Worm (Caenorhabditis elegans) whole organism, young adult: ENCODE results near the gene srg-21.

ENCODE experiments used
- B0019.2 ChIP-seq: fragments of 200-800 bp; sonication (Bioruptor generic); conservative IDR thresholded peaks from 2 replicates; pipeline ENCODE4 v1.3.6; 2022; ENCODE audit warnings: missing genetic modification reagents, missing genetic modification characterization, missing compliant biosample characterization
- F22D6.2 ChIP-seq: sonication (generic microtip); optimal IDR thresholded peaks from 2 replicates; lab custom pipeline; 2016; ENCODE audit warnings: mild to moderate bottlenecking, missing genetic modification characterization, missing compliant biosample characterization
- F23B12.7 ChIP-seq: sonication (generic microtip); optimal IDR thresholded peaks from 2 replicates; lab custom pipeline; 2017; ENCODE audit warnings: missing genetic modification characterization, mild to moderate bottlenecking, missing compliant biosample characterization, antibody characterized with exemption, moderate library complexity; ENCODE audit not compliant: insufficient read depth
- F37B4.10 ChIP-seq: fragments of 200-800 bp; sonication (Bioruptor generic); IDR thresholded peaks from 2 replicates; pipeline ENCODE4 v1.3.6; 2022; ENCODE audit warnings: missing genetic modification characterization, missing compliant biosample characterization
- F39B2.1 ChIP-seq: fragments of 200-800 bp; sonication (Bioruptor generic); IDR thresholded peaks from 2 replicates; pipeline ENCODE4 v1.3.6; 2022; ENCODE audit warnings: missing genetic modification reagents, missing genetic modification characterization, missing compliant biosample characterization
- F57C9.4 ChIP-seq: sonication (generic microtip); optimal IDR thresholded peaks from 2 replicates; lab custom pipeline; 2017; ENCODE audit warnings: mild to moderate bottlenecking, missing genetic modification characterization, missing compliant biosample characterization
- K11D2.4 ChIP-seq: fragments of 200-800 bp; sonication (Bioruptor generic); IDR thresholded peaks from 2 replicates; pipeline ENCODE4 v1.3.6; 2022; ENCODE audit warnings: missing genetic modification reagents, missing genetic modification characterization, missing compliant biosample characterization
- Y53G8AR.9 ChIP-seq: fragments of 200-800 bp; sonication (Bioruptor generic); conservative IDR thresholded peaks from 2 replicates; pipeline ENCODE4 v1.3.6; 2022; ENCODE audit warnings: missing genetic modification reagents, missing genetic modification characterization, missing compliant biosample characterization
- Y56A3A.18 ChIP-seq: fragments of 200-800 bp; sonication (Bioruptor generic); IDR thresholded peaks from 2 replicates; pipeline ENCODE4 v1.3.6; 2022; ENCODE audit warnings: missing genetic modification reagents, missing genetic modification characterization, missing compliant biosample characterization
- Y79H2A.3 ChIP-seq: fragments of 200-800 bp; sonication (Bioruptor generic); conservative IDR thresholded peaks from 2 replicates; pipeline ENCODE4 v1.3.6; 2022; ENCODE audit warnings: missing genetic modification reagents, missing genetic modification characterization, missing compliant biosample characterization
- ama-1 ChIP-seq, 3 experiments: fragments of 150-350 bp in 1 of 3; sonication (generic microtip) in 2 of 3; optimal IDR thresholded peaks; 2 replicates each; lab custom pipeline; 2014 to 2018; ENCODE audit warnings: missing biosample characterization in 2 of 3, missing genetic modification characterization in 2 of 3, missing genetic modification reagents in 2 of 3
- aptf-2 ChIP-seq: fragments of 200-800 bp; sonication (Bioruptor generic); conservative IDR thresholded peaks from 2 replicates; pipeline ENCODE4 v1.3.6; 2022; ENCODE audit warnings: missing genetic modification reagents, missing genetic modification characterization, missing compliant biosample characterization
- atf-7 ChIP-seq: sonication (generic microtip); optimal IDR thresholded peaks from 2 replicates; lab custom pipeline; 2017; ENCODE audit warnings: mild to moderate bottlenecking, missing genetic modification characterization, missing compliant biosample characterization
- cebp-1 ChIP-seq, 2 experiments: fragments of 200-800 bp in 1 of 2; sonication (Bioruptor generic) in 1 of 2; sonication (generic microtip) in 1 of 2; IDR thresholded peaks in 1 of 2; optimal IDR thresholded peaks in 1 of 2; 2 replicates each; pipeline versions ENCODE4 v1.3.6 to Lab custom; 2017 to 2022; ENCODE audit warnings: missing compliant biosample characterization in 2 of 2, missing genetic modification characterization in 2 of 2, mild to moderate bottlenecking in 1 of 2, missing genetic modification reagents in 1 of 2, moderate library complexity in 1 of 2
- ceh-91 ChIP-seq: fragments of 200-800 bp; sonication (Bioruptor generic); IDR thresholded peaks from 2 replicates; pipeline ENCODE4 v1.3.6; 2022; ENCODE audit warnings: missing genetic modification reagents, missing genetic modification characterization, missing compliant biosample characterization
- dox-1 ChIP-seq: fragments of 200-800 bp; sonication (Bioruptor generic); IDR thresholded peaks from 2 replicates; pipeline ENCODE4 v1.3.6; 2022; ENCODE audit warnings: missing genetic modification reagents, missing genetic modification characterization, missing compliant biosample characterization
- dpl-1 ChIP-seq: fragments of 150-350 bp; optimal IDR thresholded peaks from 2 replicates; lab custom pipeline; 2014; ENCODE audit warnings: missing biosample characterization, missing genetic modification reagents, missing genetic modification characterization
- efl-1 ChIP-seq: fragments of 150-350 bp; optimal IDR thresholded peaks from 2 replicates; lab custom pipeline; 2014; ENCODE audit warnings: missing biosample characterization, missing genetic modification reagents, missing genetic modification characterization
- egrh-3 ChIP-seq: fragments of 200-800 bp; sonication (Bioruptor generic); IDR thresholded peaks from 2 replicates; pipeline ENCODE4 v1.3.6; 2022; ENCODE audit warnings: missing genetic modification reagents, missing genetic modification characterization, missing compliant biosample characterization
- hrde-1 ChIP-seq: sonication (generic microtip); optimal IDR thresholded peaks from 2 replicates; lab custom pipeline; 2016; ENCODE audit warnings: missing genetic modification characterization, mild to moderate bottlenecking, missing compliant biosample characterization, moderate library complexity, missing genotype, missing genetic modification reagents, borderline replicate concordance
- lin-26 ChIP-seq: fragments of 200-800 bp; sonication (Bioruptor generic); IDR thresholded peaks from 2 replicates; pipeline ENCODE4 v1.3.6; 2022; ENCODE audit warnings: missing genetic modification reagents, missing genetic modification characterization, missing compliant biosample characterization
- lin-35 ChIP-seq, 3 experiments: fragments of 150-350 bp in 2 of 3; sonication (generic microtip) in 1 of 3; optimal IDR thresholded peaks; 2 replicates each; lab custom pipeline; 2014 to 2018; ENCODE audit warnings: missing biosample characterization in 3 of 3, missing genetic modification characterization in 3 of 3, missing genetic modification reagents in 3 of 3
- lin-54 ChIP-seq: fragments of 200-800 bp; sonication (Bioruptor generic); optimal IDR thresholded peaks from 2 replicates; lab custom pipeline; 2018; ENCODE audit warnings: mild to moderate bottlenecking, missing genetic modification characterization, missing compliant biosample characterization
- madf-10 ChIP-seq: sonication (generic microtip); optimal IDR thresholded peaks from 2 replicates; lab custom pipeline; 2016; ENCODE audit warnings: mild to moderate bottlenecking, missing genetic modification characterization, missing compliant biosample characterization
- madf-3 ChIP-seq: fragments of 200-800 bp; sonication (Bioruptor generic); IDR thresholded peaks from 2 replicates; pipeline ENCODE4 v1.3.6; 2022; ENCODE audit warnings: missing genetic modification reagents, missing genetic modification characterization, missing compliant biosample characterization
- madf-6 ChIP-seq: fragments of 200-800 bp; sonication (Bioruptor generic); IDR thresholded peaks from 2 replicates; pipeline ENCODE4 v1.3.6; 2022; ENCODE audit warnings: missing genetic modification reagents, missing genetic modification characterization, missing compliant biosample characterization
- madf-8 ChIP-seq: fragments of 200-800 bp; sonication (Bioruptor generic); conservative IDR thresholded peaks from 2 replicates; pipeline ENCODE4 v1.3.6; 2022; ENCODE audit warnings: missing genetic modification reagents, missing genetic modification characterization, missing compliant biosample characterization
- mcd-1 ChIP-seq: fragments of 200-800 bp; sonication (Bioruptor generic); IDR thresholded peaks from 2 replicates; pipeline ENCODE4 v1.3.6; 2022; ENCODE audit warnings: missing genetic modification reagents, missing genetic modification characterization, missing compliant biosample characterization
- mel-28 ChIP-seq: sonication (generic microtip); optimal IDR thresholded peaks from 2 replicates; lab custom pipeline; 2016; ENCODE audit warnings: borderline replicate concordance, mild to moderate bottlenecking, missing genetic modification characterization, missing compliant biosample characterization
- nfya-2 ChIP-seq: fragments of 200-800 bp; sonication (Bioruptor generic); IDR thresholded peaks from 2 replicates; pipeline ENCODE4 v1.3.6; 2022; ENCODE audit warnings: missing genetic modification reagents, missing genetic modification characterization, missing compliant biosample characterization
- nhr-179 ChIP-seq: sonication (generic microtip); optimal IDR thresholded peaks from 2 replicates; lab custom pipeline; 2016; ENCODE audit warnings: mild to moderate bottlenecking, missing genetic modification characterization, missing compliant biosample characterization
- pbrm-1 ChIP-seq: fragments of 200-800 bp; sonication (Bioruptor generic); IDR thresholded peaks from 2 replicates; pipeline ENCODE4 v1.3.6; 2022; ENCODE audit warnings: missing genetic modification reagents, missing genetic modification characterization, missing compliant biosample characterization
- rpc-1 ChIP-seq, 2 experiments: fragments of 150-350 bp in 1 of 2; sonication (generic microtip) in 1 of 2; optimal IDR thresholded peaks; 2 replicates each; lab custom pipeline; 2014 to 2018; ENCODE audit warnings: missing biosample characterization in 1 of 2, missing genetic modification characterization in 1 of 2, missing genetic modification reagents in 1 of 2, missing genotype in 1 of 2
- sptf-2 ChIP-seq: fragments of 200-800 bp; sonication (Bioruptor generic); optimal IDR thresholded peaks from 2 replicates; lab custom pipeline; 2018; ENCODE audit warnings: mild to moderate bottlenecking, missing genetic modification characterization, missing compliant biosample characterization
- tlf-1 ChIP-seq: fragments of 200-800 bp; sonication (Bioruptor generic); optimal IDR thresholded peaks from 2 replicates; lab custom pipeline; 2018; ENCODE audit warnings: mild to moderate bottlenecking, missing genetic modification characterization, missing compliant biosample characterization
- zfh-2 ChIP-seq: fragments of 200-800 bp; sonication (Bioruptor generic); conservative IDR thresholded peaks from 2 replicates; pipeline ENCODE4 v1.3.6; 2022; ENCODE audit warnings: missing genetic modification reagents, missing genetic modification characterization, missing compliant biosample characterization
- zim-3 ChIP-seq: sonication (generic microtip); optimal IDR thresholded peaks from 2 replicates; lab custom pipeline; 2017; ENCODE audit warnings: mild to moderate bottlenecking, missing genetic modification characterization, moderate library complexity, missing compliant biosample characterization
- ztf-18 ChIP-seq: sonication (generic microtip); optimal IDR thresholded peaks from 2 replicates; lab custom pipeline; 2016; ENCODE audit warnings: missing genotype, mild to moderate bottlenecking, missing genetic modification characterization, missing compliant biosample characterization
- ztf-28 ChIP-seq: fragments of 200-800 bp; sonication (Bioruptor generic); IDR thresholded peaks from 2 replicates; pipeline ENCODE4 v1.3.6; 2022; ENCODE audit warnings: missing genetic modification reagents, missing genetic modification characterization, missing compliant biosample characterization

The srg-21 gene

ce11 chrII:3054622-3055021 lies 36.5 kb downstream of the srg-21 start (continued):
- TF ChIP-seq lin-26 (GFP tag; lab: Robert Waterston, UW) (no peak), zfh-2 (GFP tag; lab: Robert Waterston, UW) (peak; percentile 89), cebp-1 (GFP tag; IDR thresholded peaks at IDR 0.05; lab: Robert Waterston, UW) (no peak), cebp-1 (tag; optimal IDR thresholded peaks at IDR 0.05; lab: Kevin White, UChicago) (no peak), dox-1 (GFP tag; lab: Robert Waterston, UW) (no peak), rpc-1 (optimal IDR thresholded peaks at IDR 0.05; lab: Kevin White, UChicago) (no peak), rpc-1 (tag; optimal IDR thresholded peaks at IDR 0.05; lab: Kevin White, UChicago) (no peak), atf-7 (tag; lab: Kevin White, UChicago) (no peak), Y56A3A.18 (GFP tag; lab: Robert Waterston, UW) (no peak), mel-28 (tag; lab: Kevin White, UChicago) (no peak), zim-3 (tag; lab: Kevin White, UChicago) (no peak), F57C9.4 (no peak), nfya-2 (GFP tag; lab: Robert Waterston, UW) (no peak), tlf-1 (GFP tag; lab: Kevin White, UChicago) (no peak), ceh-91 (no peak), F23B12.7 (tag; lab: Kevin White, UChicago) (no peak), F39B2.1 (GFP tag; lab: Robert Waterston, UW) (no peak), pbrm-1 (GFP tag; lab: Robert Waterston, UW) (no peak), madf-10 (no peak), B0019.2 (GFP tag; lab: Robert Waterston, UW) (no peak), madf-8 (no peak), Y53G8AR.9 (GFP tag; lab: Robert Waterston, UW) (no peak), ama-1 (optimal IDR thresholded peaks at IDR 0.05; lab: Kevin White, UChicago) (no peak), ama-1 (GFP tag; optimal IDR thresholded peaks at IDR 0.05; lab: Kevin White, UChicago) (no peak), mcd-1 (GFP tag; lab: Robert Waterston, UW) (0 out of 2 replicates have a peak, but pooled peaks have one; percentile 8), sptf-2 (GFP tag; lab: Kevin White, UChicago) (no peak), Y79H2A.3 (GFP tag; lab: Robert Waterston, UW) (no peak), egrh-3 (GFP tag; lab: Robert Waterston, UW) (peak; percentile 53; the same call in 1 of the 2 replicates), F22D6.2 (tag; lab: Kevin White, UChicago) (no peak), lin-54 (GFP tag; lab: Kevin White, UChicago) (no peak), ztf-18 (tag; lab: Kevin White, UChicago) (no peak), madf-3 (GFP tag; lab: Robert Waterston, UW) (no peak)

DNA sequence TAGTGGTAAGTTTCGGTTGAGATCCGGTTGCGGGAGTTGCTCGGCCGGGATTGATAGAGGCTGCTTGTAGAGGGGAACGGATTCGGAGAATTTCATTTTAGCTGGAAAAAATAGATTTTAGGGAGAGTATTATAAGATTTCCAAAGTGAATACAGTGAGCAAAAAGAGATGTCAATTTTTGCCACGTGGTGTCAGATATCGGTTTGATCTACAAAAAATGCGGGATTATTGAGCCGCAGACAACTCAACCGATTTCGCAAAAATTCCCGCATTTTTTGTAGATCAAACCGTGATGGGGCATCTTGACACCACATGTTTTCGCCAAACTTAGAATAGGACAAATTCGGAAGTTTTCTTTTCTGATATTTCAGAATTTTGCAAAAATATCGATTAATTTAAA lies 36.9 kb downstream of the srg-21 start, which contains the start of gene lido-13:
Gene lido-13, minus strand, starts transcription at position 101 of the 400 bp plus-strand sequence.
- TF ChIP-seq madf-6: peak; percentile 38; the same call in 1 of the 2 replicates
- TF ChIP-seq nhr-179 (tag; lab: Kevin White, UChicago): no peak
- no peak for TF ChIP-seq efl-1 (GFP tag; lab: Kevin White, UChicago)
- TF ChIP-seq F37B4.10 (GFP tag; lab: Robert Waterston, UW): no peak
- TF ChIP-seq, all 124 proteins: peak for 1

DNA sequence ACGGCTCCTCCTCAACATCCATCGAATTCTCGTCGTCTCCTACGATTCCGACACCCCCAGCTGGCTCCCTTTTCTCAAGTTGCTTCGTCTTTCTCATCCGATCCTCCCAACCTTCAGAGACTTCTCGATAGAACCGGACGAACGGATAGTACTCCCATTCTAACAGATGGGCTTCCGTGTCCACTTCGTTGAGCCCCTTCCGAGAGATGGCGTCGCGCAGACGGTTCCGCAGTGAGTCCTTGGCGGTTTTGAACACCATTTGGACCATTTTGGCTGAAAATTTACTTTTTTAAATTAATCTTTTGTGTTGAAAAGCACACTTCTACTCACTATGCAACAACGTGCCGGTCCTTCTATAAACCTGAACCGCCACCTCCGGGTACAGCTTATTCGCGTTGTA lies 37.5 kb downstream of the srg-21 start:
- TF ChIP-seq ztf-28 (GFP tag; lab: Robert Waterston, UW) (no peak), lin-35 (GFP tag; optimal IDR thresholded peaks at IDR 0.05; lab: Kevin White, UChicago) (no peak), dpl-1 (GFP tag; lab: Kevin White, UChicago) (no peak), egrh-3 (GFP tag; lab: Robert Waterston, UW) (no peak), mel-28 (tag; lab: Kevin White, UChicago) (no peak), aptf-2 (GFP tag; lab: Robert Waterston, UW) (no peak), hrde-1 (tag; lab: Kevin White, UChicago) (no peak), K11D2.4 (no peak), efl-1 (GFP tag; lab: Kevin White, UChicago) (no peak)
